Worm (Caenorhabditis elegans) whole organism, L4/young adult: Measurements from ENCODE around the gene ttr-44.

Experiments
- W03F9.2 ChIP-seq: fragments of 150-350 bp; optimal IDR thresholded peaks from 2 replicates; lab custom pipeline; 2014; ENCODE audit warnings: missing biosample characterization, missing genetic modification characterization
- dao-5 ChIP-seq: sonication (generic microtip); optimal IDR thresholded peaks from 2 replicates; lab custom pipeline; 2016; ENCODE audit warnings: missing genotype, missing genetic modification characterization, moderate library complexity, missing compliant biosample characterization

DNA sequence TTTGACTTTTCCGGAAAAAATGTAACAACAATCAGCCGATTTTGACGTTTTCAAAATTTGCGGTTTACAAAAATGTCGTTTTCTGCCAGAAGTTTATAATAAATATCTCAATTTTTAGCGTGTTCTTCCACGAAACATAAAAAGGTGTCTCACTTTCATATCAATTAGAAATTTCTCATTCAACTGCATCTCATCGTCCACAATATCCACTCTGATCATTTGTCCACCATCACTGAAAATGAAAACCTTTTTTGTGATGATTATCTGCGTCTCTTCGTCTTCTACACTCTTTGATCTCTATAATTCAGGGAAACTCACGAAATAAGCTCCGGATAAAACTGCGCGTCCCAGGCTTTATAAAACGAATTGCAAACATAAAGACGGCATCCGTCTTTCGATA is 18.0 kb downstream of the ttr-44 start:
- TF ChIP-seq W03F9.2 (tag; lab: Kevin White, UChicago) = no peak
- TF ChIP-seq dao-5 (tag; lab: Kevin White, UChicago) = no peak
